Fruit fly (Drosophila melanogaster) whole organism: ENCODE measurements around the gene CG7248.

Source experiments
- CG8478 ChIP-seq: fragments of >200 bp; optimal IDR thresholded peaks from 2 replicates; lab custom pipeline; 2018; ENCODE audit warnings: inconsistent platforms
- Dll ChIP-seq: fragments of >200 bp; optimal IDR thresholded peaks from 2 replicates; lab custom pipeline; 2017
- EcR ChIP-seq, 2 experiments: fragments of >200 bp; optimal IDR thresholded peaks; 2 replicates each; lab custom pipeline; 2017; ENCODE audit warnings: missing biosample characterization in 2 of 2, missing genetic modification characterization in 2 of 2, missing genetic modification reagents in 2 of 2
- pan ChIP-seq: fragments of >200 bp; optimal IDR thresholded peaks from 2 replicates; lab custom pipeline; 2017
- psq ChIP-seq: fragments of >200 bp; optimal IDR thresholded peaks from 2 replicates; lab custom pipeline; 2017
- usp ChIP-seq: fragments of >200 bp; optimal IDR thresholded peaks from 2 replicates; lab custom pipeline; 2017; ENCODE audit warnings: missing biosample characterization, missing genetic modification characterization, mixed read lengths

The CG7248 gene

dm6 chr3L:12002321-12003248, 48.7 kb downstream of the CG7248 start, which contains the start of the genes Pop2 and CG6928:
Gene Pop2 (minus strand): TSS chr3L:12002915.
Gene CG6928 (plus strand): TSS chr3L:12003155.
- no peak for TF ChIP-seq pan (lab: Kevin White, UChicago)
- TF ChIP-seq CG8478 (lab: Kevin White, UChicago), result no peak
- no peak for TF ChIP-seq EcR (GFP tag; optimal IDR thresholded peaks at IDR 0.05; lab: Kevin White, UChicago)
- no peak for TF ChIP-seq Dll (lab: Kevin White, UChicago)
- no peak for TF ChIP-seq usp (GFP tag; lab: Kevin White, UChicago)
- TF ChIP-seq psq (lab: Kevin White, UChicago), result no peak

- TF ChIP-seq usp (GFP tag; lab: Kevin White, UChicago) (no peak), EcR (GFP tag; optimal IDR thresholded peaks at IDR 0.05; lab: Kevin White, UChicago) (no peak), Dll (lab: Kevin White, UChicago) (no peak), CG8478 (lab: Kevin White, UChicago) (no peak), psq (lab: Kevin White, UChicago) (no peak), pan (lab: Kevin White, UChicago) (no peak)
These were observed 49.6 kb downstream of the CG7248 start for dm6 chr3L:12003457-12003856.

dm6 chr3L:12004136-12004535, 50.3 kb downstream of the CG7248 start:
- TF ChIP-seq usp (GFP tag; lab: Kevin White, UChicago) (no peak), CG8478 (lab: Kevin White, UChicago) (no peak), EcR (GFP tag; optimal IDR thresholded peaks at IDR 0.05; lab: Kevin White, UChicago) (no peak), Dll (lab: Kevin White, UChicago) (no peak), pan (lab: Kevin White, UChicago) (no peak), psq (lab: Kevin White, UChicago) (no peak)
